Worm (Caenorhabditis elegans) whole organism, early embryonic: ENCODE results near the gene ugt-43.

ENCODE experiments used
- B0310.2 ChIP-seq: sonication (generic microtip); optimal IDR thresholded peaks from 2 replicates; lab custom pipeline; 2016; ENCODE audit warnings: mild to moderate bottlenecking, missing genetic modification characterization, missing compliant biosample characterization
- F13C5.2 ChIP-seq: sonication (generic microtip); optimal IDR thresholded peaks from 2 replicates; lab custom pipeline; 2017; ENCODE audit warnings: mild to moderate bottlenecking, missing genetic modification characterization, inconsistent platforms, missing compliant biosample characterization
- aly-1 ChIP-seq: sonication (generic microtip); optimal IDR thresholded peaks from 2 replicates; lab custom pipeline; 2016; ENCODE audit warnings: missing genetic modification characterization, missing compliant biosample characterization
- ama-1 ChIP-seq: fragments of 150-350 bp; optimal IDR thresholded peaks from 2 replicates; lab custom pipeline; 2014
- ceh-36 ChIP-seq: sonication (generic microtip); optimal IDR thresholded peaks from 2 replicates; lab custom pipeline; 2016; ENCODE audit warnings: missing genetic modification characterization, inconsistent platforms, missing compliant biosample characterization
- ets-7 ChIP-seq: sonication (generic microtip); optimal IDR thresholded peaks from 2 replicates; lab custom pipeline; 2016; ENCODE audit warnings: missing genotype, missing genetic modification characterization, missing compliant biosample characterization
- hnd-1 ChIP-seq: sonication (generic microtip); optimal IDR thresholded peaks from 2 replicates; lab custom pipeline; 2016; ENCODE audit warnings: missing genetic modification characterization, missing compliant biosample characterization
- scrt-1 ChIP-seq: fragments of 200-800 bp; sonication (Bioruptor generic); IDR thresholded peaks from 2 replicates; pipeline ENCODE4 v1.3.6; 2022; ENCODE audit warnings: missing genetic modification characterization, missing compliant biosample characterization
- tbx-37 ChIP-seq: fragments of 200-800 bp; sonication (Bioruptor generic); conservative IDR thresholded peaks from 2 replicates; pipeline ENCODE4 v1.3.6; 2022; ENCODE audit warnings: missing genetic modification reagents, missing genetic modification characterization, missing compliant biosample characterization

DNA sequence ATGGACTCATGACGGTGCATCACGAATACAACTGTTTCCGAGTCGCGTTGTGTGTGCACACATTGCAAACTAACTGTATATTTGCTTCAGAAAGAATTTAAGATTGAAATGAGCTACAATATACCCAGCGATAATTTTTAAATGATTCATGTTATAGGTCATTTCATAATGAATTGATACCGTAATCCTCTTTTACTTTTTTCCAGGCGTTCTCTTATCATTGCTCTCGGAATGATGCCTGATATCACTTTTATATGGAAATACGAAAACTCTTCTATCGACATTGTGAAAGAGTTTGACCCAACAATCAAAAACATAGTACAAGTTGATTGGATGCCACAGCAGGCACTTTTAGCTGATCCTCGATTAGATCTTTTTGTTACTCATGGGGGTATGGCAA lies 2.0 kb downstream of the ugt-43 start:
- no peak for TF ChIP-seq F13C5.2 (tag; lab: Kevin White, UChicago)
- no peak for TF ChIP-seq ets-7 (tag; lab: Kevin White, UChicago)
- no peak for TF ChIP-seq ama-1 (lab: Kevin White, UChicago)
- no peak for TF ChIP-seq scrt-1
- no peak for TF ChIP-seq tbx-37 (GFP tag; lab: Robert Waterston, UW)
- TF ChIP-seq ceh-36 (tag; lab: Kevin White, UChicago) = no peak
- TF ChIP-seq hnd-1 (tag; lab: Kevin White, UChicago) = no peak
- no peak for TF ChIP-seq aly-1
- no peak for TF ChIP-seq B0310.2 (tag; lab: Kevin White, UChicago)
